Worm (Caenorhabditis elegans): ENCODE measurements around the gene sre-54.

DNA sequence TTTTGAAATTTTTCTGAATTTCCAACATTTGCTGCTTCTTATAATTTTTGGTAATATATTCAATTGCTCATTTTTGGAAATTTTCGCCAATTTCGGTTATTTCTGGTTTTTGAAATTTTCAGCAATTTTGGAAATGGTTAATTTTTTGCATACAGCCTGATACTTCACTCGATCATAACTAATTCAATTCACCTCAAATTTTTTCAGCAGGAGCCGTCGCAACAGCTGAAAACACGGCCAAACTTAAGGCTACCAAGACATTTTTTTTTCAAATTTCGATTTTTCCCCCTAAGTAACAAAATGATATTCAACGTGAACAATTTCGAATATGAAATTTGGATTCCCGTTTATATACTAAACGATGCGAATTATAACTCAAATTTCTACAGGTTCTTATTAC lies 2.7 kb downstream of the sre-54 start, which contains the start of gene sre-52:
- no peak for TF ChIP-seq W03F9.2 (tag; optimal IDR thresholded peaks at IDR 0.05)
- TF ChIP-seq him-1 (tag; optimal IDR thresholded peaks at IDR 0.05): no peak
- TF ChIP-seq dao-5 (tag; optimal IDR thresholded peaks at IDR 0.05): no peak
